Fruit fly (Drosophila melanogaster) whole organism, embryonic: ENCODE data around the gene CG9961.

Experiments used
- B-H2 ChIP-seq: fragments of 200-800 bp; sonication (Bioruptor generic); optimal IDR thresholded peaks from 2 replicates; lab custom pipeline; 2018; ENCODE audit warnings: missing biosample characterization, mild to moderate bottlenecking, missing genetic modification characterization
- CG10209 ChIP-seq: fragments of 200-800 bp; sonication (Bioruptor generic); optimal IDR thresholded peaks from 3 replicates; lab custom pipeline; 2017; ENCODE audit warnings: missing biosample characterization, mild to moderate bottlenecking, missing genetic modification characterization, missing genetic modification reagents
- CG10565 ChIP-seq: fragments of 200-800 bp; sonication (Bioruptor generic); optimal IDR thresholded peaks from 3 replicates; lab custom pipeline; 2016; ENCODE audit warnings: missing biosample characterization, mild to moderate bottlenecking, missing genetic modification characterization
- CG12769 ChIP-seq: fragments of 200-800 bp; sonication (Bioruptor generic); optimal IDR thresholded peaks from 2 replicates; lab custom pipeline; 2019; ENCODE audit warnings: missing biosample characterization, mild to moderate bottlenecking, missing genetic modification characterization, moderate library complexity
- CG13424 ChIP-seq: fragments of 200-800 bp; sonication (Bioruptor generic); optimal IDR thresholded peaks from 2 replicates; lab custom pipeline; 2019; ENCODE audit warnings: missing biosample characterization, mild to moderate bottlenecking, missing genetic modification characterization, moderate library complexity
- CG15011 ChIP-seq: fragments of 200-800 bp; sonication (Bioruptor generic); optimal IDR thresholded peaks from 3 replicates; lab custom pipeline; 2018; ENCODE audit warnings: missing biosample characterization, mild to moderate bottlenecking, missing genetic modification characterization
- CG15269 ChIP-seq: fragments of 200-800 bp; sonication (Bioruptor generic); optimal IDR thresholded peaks from 2 replicates; lab custom pipeline; 2018; ENCODE audit warnings: missing biosample characterization, mild to moderate bottlenecking, missing genetic modification characterization, moderate library complexity
- CG15696 ChIP-seq: fragments of 200-800 bp; sonication (Bioruptor generic); optimal IDR thresholded peaks from 2 replicates; lab custom pipeline; 2019; ENCODE audit warnings: missing biosample characterization, mild to moderate bottlenecking, missing genetic modification characterization, moderate library complexity
- CG16779 ChIP-seq: fragments of 200-800 bp; sonication (Bioruptor generic); IDR thresholded peaks from 2 replicates; pipeline ENCODE4 v1.3.6; 2022; ENCODE audit warnings: missing biosample characterization, missing genetic modification characterization
- CG17359 ChIP-seq: fragments of 200-800 bp; sonication (Bioruptor generic); optimal IDR thresholded peaks from 3 replicates; lab custom pipeline; 2018; ENCODE audit warnings: missing biosample characterization, mild to moderate bottlenecking, missing genetic modification characterization, moderate library complexity
- CG18599 ChIP-seq: fragments of 200-800 bp; sonication (Bioruptor generic); optimal IDR thresholded peaks from 3 replicates; lab custom pipeline; 2017; ENCODE audit warnings: missing biosample characterization, missing genetic modification characterization, mild to moderate bottlenecking, moderate library complexity, missing genetic modification reagents
- CG2712 ChIP-seq: fragments of 200-800 bp; optimal IDR thresholded peaks from 3 replicates; lab custom pipeline; 2019; ENCODE audit warnings: missing biosample characterization, mild to moderate bottlenecking, missing genetic modification characterization, moderate library complexity
- CG30020 ChIP-seq: fragments of 200-800 bp; optimal IDR thresholded peaks from 2 replicates; lab custom pipeline; 2019; ENCODE audit warnings: missing biosample characterization, mild to moderate bottlenecking, missing genetic modification characterization, moderate library complexity
- CG31224 ChIP-seq: fragments of 200-800 bp; sonication (Bioruptor generic); IDR thresholded peaks from 2 replicates; pipeline ENCODE4 v1.3.6; 2022; ENCODE audit warnings: missing biosample characterization, missing genetic modification characterization
- CG31441 ChIP-seq: fragments of 200-800 bp; sonication (Bioruptor generic); IDR thresholded peaks from 2 replicates; pipeline ENCODE4 v1.3.6; 2022; ENCODE audit warnings: missing biosample characterization, missing genetic modification characterization
- CG3407 ChIP-seq: fragments of 200-800 bp; sonication (Bioruptor generic); optimal IDR thresholded peaks from 2 replicates; lab custom pipeline; 2018; ENCODE audit warnings: missing biosample characterization, mild to moderate bottlenecking, missing genetic modification characterization
- CG6175 ChIP-seq: fragments of 200-800 bp; sonication (Bioruptor generic); IDR thresholded peaks from 3 replicates; pipeline ENCODE4 v1.3.6; 2022; ENCODE audit warnings: missing biosample characterization, missing genetic modification characterization
- CG6765 ChIP-seq: fragments of 200-800 bp; sonication (Bioruptor generic); optimal IDR thresholded peaks from 3 replicates; lab custom pipeline; 2017; ENCODE audit warnings: missing biosample characterization, mild to moderate bottlenecking, missing genetic modification characterization
- CG8281 ChIP-seq: fragments of 200-800 bp; sonication (Bioruptor generic); optimal IDR thresholded peaks from 2 replicates; lab custom pipeline; 2018; ENCODE audit warnings: missing biosample characterization, mild to moderate bottlenecking, missing genetic modification characterization, moderate library complexity
- CG8290 ChIP-seq, 3 experiments: fragments of 200-800 bp; sonication (Bioruptor generic); optimal IDR thresholded peaks; 2 replicates each; lab custom pipeline; 2016 to 2019; ENCODE audit warnings: missing biosample characterization in 3 of 3, missing genetic modification characterization in 3 of 3, mild to moderate bottlenecking in 2 of 3, moderate library complexity in 1 of 3
- Dfd ChIP-seq, 2 experiments: fragments of >200 bp; optimal IDR thresholded peaks; 2 replicates each; lab custom pipeline; 2017; ENCODE audit warnings: missing biosample characterization in 2 of 2, missing genetic modification characterization in 2 of 2
- Dip3 ChIP-seq: fragments of 200-800 bp; sonication (Bioruptor generic); optimal IDR thresholded peaks from 3 replicates; lab custom pipeline; 2016; ENCODE audit warnings: missing biosample characterization, missing genetic modification characterization
- Fer3 ChIP-seq: fragments of 200-800 bp; sonication (Bioruptor generic); optimal IDR thresholded peaks from 2 replicates; lab custom pipeline; 2018; ENCODE audit warnings: missing biosample characterization, mild to moderate bottlenecking, missing genetic modification characterization, moderate library complexity
- Hand ChIP-seq: fragments of 200-800 bp; sonication (Bioruptor generic); optimal IDR thresholded peaks from 2 replicates; lab custom pipeline; 2017; ENCODE audit warnings: mild to moderate bottlenecking, missing biosample characterization, missing genetic modification reagents, missing genetic modification characterization
- HmgZ ChIP-seq: fragments of 200-800 bp; sonication (Bioruptor generic); optimal IDR thresholded peaks from 2 replicates; lab custom pipeline; 2018; ENCODE audit warnings: missing biosample characterization, mild to moderate bottlenecking, missing genetic modification characterization
- Hmx ChIP-seq: fragments of 200-800 bp; sonication (Bioruptor generic); optimal IDR thresholded peaks from 2 replicates; lab custom pipeline; 2016; ENCODE audit warnings: missing biosample characterization, missing genetic modification characterization
- MESR4 ChIP-seq: fragments of 200-800 bp; sonication (Bioruptor generic); optimal IDR thresholded peaks from 2 replicates; lab custom pipeline; 2018; ENCODE audit warnings: missing biosample characterization, mild to moderate bottlenecking, missing genetic modification characterization, moderate library complexity
- Med ChIP-seq: fragments of 200-800 bp; sonication (Bioruptor generic); peaks from one replicate; lab custom pipeline; 2016; ENCODE audit warnings: missing biosample characterization, missing genetic modification characterization, mild to moderate bottlenecking, inconsistent platforms, moderate library complexity
- NC2α ChIP-seq: fragments of 200-800 bp; sonication (Bioruptor generic); optimal IDR thresholded peaks from 2 replicates; lab custom pipeline; 2016; ENCODE audit warnings: missing biosample characterization, missing genetic modification characterization
- Nf-YA ChIP-seq: fragments of 200-800 bp; sonication (Bioruptor generic); IDR thresholded peaks from 2 replicates; pipeline ENCODE4 v1.3.6; 2022; ENCODE audit warnings: missing biosample characterization, missing genetic modification characterization
- Trl ChIP-seq, 3 experiments: fragments of >200 bp in 2 of 3; fragments of 200-800 bp in 1 of 3; sonication (Bioruptor generic) in 1 of 3; optimal IDR thresholded peaks; 2 replicates in 1 of 3; 3 replicates in 2 of 3; lab custom pipeline; 2016 to 2017; ENCODE audit warnings: missing biosample characterization in 1 of 3, missing genetic modification characterization in 1 of 3
- Xbp1 ChIP-seq: fragments of 200-800 bp; sonication (Bioruptor generic); optimal IDR thresholded peaks from 3 replicates; lab custom pipeline; 2016; ENCODE audit warnings: missing biosample characterization, mild to moderate bottlenecking, missing genetic modification characterization
- al ChIP-seq: fragments of 200-800 bp; sonication (Bioruptor generic); IDR thresholded peaks from 2 replicates; pipeline ENCODE4 v1.3.6; 2022; ENCODE audit warnings: missing biosample characterization, missing genetic modification characterization
- bcd ChIP-seq: fragments of 200-800 bp; sonication (Bioruptor generic); optimal IDR thresholded peaks from 2 replicates; lab custom pipeline; 2017; ENCODE audit warnings: missing biosample characterization, mild to moderate bottlenecking, missing genetic modification characterization
- caup ChIP-seq: fragments of 200-800 bp; sonication (Bioruptor generic); optimal IDR thresholded peaks from 3 replicates; lab custom pipeline; 2017; ENCODE audit warnings: missing biosample characterization, mild to moderate bottlenecking, missing genetic modification characterization, moderate library complexity; ENCODE audit not compliant: severe bottlenecking
- dmrt99B ChIP-seq: fragments of 200-800 bp; sonication (Bioruptor generic); optimal IDR thresholded peaks from 2 replicates; lab custom pipeline; 2018; ENCODE audit warnings: missing biosample characterization, mild to moderate bottlenecking, missing genetic modification characterization, moderate library complexity
- dpn ChIP-seq, 2 experiments: fragments of 200-800 bp; sonication (Bioruptor generic); optimal IDR thresholded peaks; 3 replicates each; lab custom pipeline; 2016; ENCODE audit warnings: missing biosample characterization in 2 of 2, missing genetic modification characterization in 2 of 2
- ftz-f1 ChIP-seq: fragments of 200-800 bp; sonication (Bioruptor generic); optimal IDR thresholded peaks from 2 replicates; lab custom pipeline; 2016; ENCODE audit warnings: missing biosample characterization, missing genetic modification characterization
- ken ChIP-seq: fragments of 200-800 bp; sonication (Bioruptor generic); IDR thresholded peaks from 3 replicates; pipeline ENCODE4 v1.3.6; 2022; ENCODE audit warnings: missing biosample characterization, missing genetic modification characterization
- pb ChIP-seq: fragments of 200-800 bp; sonication (Bioruptor generic); optimal IDR thresholded peaks from 3 replicates; lab custom pipeline; 2016; ENCODE audit warnings: missing biosample characterization, missing genetic modification characterization
- prd ChIP-seq, 3 experiments: fragments of >200 bp in 2 of 3; fragments of 200-800 bp in 1 of 3; sonication (Bioruptor generic) in 1 of 3; optimal IDR thresholded peaks in 2 of 3; IDR thresholded peaks in 1 of 3; 2 replicates in 2 of 3; 3 replicates in 1 of 3; pipeline versions ENCODE4 v1.3.6 to Lab custom; 2017 to 2022; ENCODE audit warnings: missing biosample characterization in 1 of 3, missing genetic modification characterization in 1 of 3
- run ChIP-seq: fragments of 200-800 bp; sonication (Bioruptor generic); optimal IDR thresholded peaks from 3 replicates; lab custom pipeline; 2018; ENCODE audit warnings: missing biosample characterization, mild to moderate bottlenecking, missing genetic modification characterization
- schlank ChIP-seq: fragments of 200-800 bp; sonication (Bioruptor generic); optimal IDR thresholded peaks from 2 replicates; lab custom pipeline; 2018; ENCODE audit warnings: missing biosample characterization, mild to moderate bottlenecking, missing genetic modification characterization
- sna ChIP-seq: fragments of 200-800 bp; sonication (Bioruptor generic); IDR thresholded peaks from 2 replicates; pipeline ENCODE4 v1.3.6; 2022; ENCODE audit warnings: missing biosample characterization, missing genetic modification characterization; ENCODE audit not compliant: partially characterized antibody
- sr ChIP-seq: fragments of 200-800 bp; sonication (Bioruptor generic); IDR thresholded peaks from 3 replicates; pipeline ENCODE4 v1.3.6; 2022; ENCODE audit warnings: missing biosample characterization, missing genetic modification characterization
- toy ChIP-seq: fragments of 200-800 bp; sonication (Bioruptor generic); IDR thresholded peaks from 2 replicates; pipeline ENCODE4 v1.3.6; 2022; ENCODE audit warnings: missing biosample characterization, missing genetic modification characterization
- trh ChIP-seq: fragments of 200-800 bp; sonication (Bioruptor generic); optimal IDR thresholded peaks from 2 replicates; lab custom pipeline; 2016; ENCODE audit warnings: missing biosample characterization, missing genetic modification characterization
- ttk ChIP-seq: fragments of 200-800 bp; sonication (Bioruptor generic); IDR thresholded peaks from 2 replicates; pipeline ENCODE4 v2.1.2; 2022; ENCODE audit warnings: missing biosample characterization, missing genetic modification characterization

Gene CG9961

DNA sequence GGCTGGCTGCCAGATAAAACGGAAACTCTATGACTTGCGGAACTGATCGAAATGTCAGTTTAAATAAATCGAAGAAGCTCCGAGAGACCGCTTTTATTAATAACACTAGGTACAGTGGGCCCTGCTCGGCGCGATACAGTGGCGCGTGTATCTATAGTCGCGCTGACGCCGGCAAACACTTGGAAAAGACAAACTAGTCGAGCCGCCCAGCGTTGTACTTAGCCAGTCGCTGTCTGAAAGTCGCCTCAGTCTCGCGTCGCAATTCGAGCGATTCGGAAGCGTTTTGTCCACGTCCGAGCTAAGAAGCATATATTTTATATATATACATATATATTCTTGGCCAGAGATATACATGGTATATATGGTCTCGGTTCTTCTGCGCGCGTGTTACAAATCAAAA is 14.9 kb downstream of the CG9961 start (continued):
- TF ChIP-seq CG12769 = peak; percentile 59
- peak; percentile 91 for TF ChIP-seq Med (GFP tag; lab: Kevin White, UChicago)
- no peak for TF ChIP-seq trh (GFP tag; lab: Kevin White, UChicago)
- TF ChIP-seq MESR4 (GFP tag; lab: Kevin White, UChicago) = no peak
- peak; percentile 31 for TF ChIP-seq CG13424 (tag; lab: Kevin White, UChicago)
- peak; percentile 50 for TF ChIP-seq bcd (GFP tag; lab: Kevin White, UChicago)
- peak; percentile 64; the same call in 1 of the 2 replicates for TF ChIP-seq CG16779 (GFP tag; lab: Robert Waterston, UW)
- TF ChIP-seq Dfd (GFP tag; optimal IDR thresholded peaks at IDR 0.05; lab: Kevin White, UChicago) = no peak
- TF ChIP-seq CG31441 = 0 out of 2 replicates have a peak, but pooled peaks have one; percentile 16
- TF ChIP-seq CG18599 (GFP tag; lab: Kevin White, UChicago) = peak; percentile 68
- TF ChIP-seq Hmx = no peak
- TF ChIP-seq CG6765 (GFP tag; lab: Kevin White, UChicago) = peak; percentile 49
- peak; percentile 58 for TF ChIP-seq ftz-f1 (GFP tag; lab: Kevin White, UChicago)
- peak; percentile 66 for TF ChIP-seq Fer3 (tag; lab: Kevin White, UChicago)
- TF ChIP-seq dmrt99B (tag; lab: Kevin White, UChicago) = peak; percentile 28
- TF ChIP-seq toy (GFP tag; lab: Robert Waterston, UW) = no peak
- TF ChIP-seq CG6175 (GFP tag; lab: Robert Waterston, UW) = peak; percentile 68; the same call in 1 of the 3 replicates
- 0 out of 3 replicates have a peak, but pooled peaks have one; percentile 26 for TF ChIP-seq sr (GFP tag; lab: Robert Waterston, UW)
- peak; percentile 7 for TF ChIP-seq CG2712
- no peak for TF ChIP-seq Trl (optimal IDR thresholded peaks at IDR 0.05; lab: Kevin White, UChicago)
- TF ChIP-seq Trl (GFP tag; optimal IDR thresholded peaks at IDR 0.05; lab: Kevin White, UChicago) = peak; percentile 6
- peak; percentile 38; the same call in 1 of the 2 replicates for TF ChIP-seq ttk
- peak; percentile 60 for TF ChIP-seq al
- no peak for TF ChIP-seq run (tag; lab: Kevin White, UChicago)
- TF ChIP-seq HmgZ = peak; percentile 23
- no peak for TF ChIP-seq CG3407
- peak; percentile 15 for TF ChIP-seq schlank (tag; lab: Kevin White, UChicago)
- TF ChIP-seq CG15011 (GFP tag; lab: Kevin White, UChicago) = no peak
- TF ChIP-seq Nf-YA (GFP tag; lab: Robert Waterston, UW) = no peak
- no peak for TF ChIP-seq CG15696 (tag; lab: Kevin White, UChicago)
- TF ChIP-seq NC2α (GFP tag; lab: Kevin White, UChicago) = no peak
- TF ChIP-seq dpn (GFP tag; optimal IDR thresholded peaks at IDR 0.05; lab: Kevin White, UChicago) = peak; percentile 1 to 61
- no peak for TF ChIP-seq CG8281 (tag; lab: Kevin White, UChicago)
- no peak for TF ChIP-seq CG8290 (GFP tag; optimal IDR thresholded peaks at IDR 0.05; lab: Kevin White, UChicago)
- TF ChIP-seq CG8290 (tag; optimal IDR thresholded peaks at IDR 0.05; lab: Kevin White, UChicago) = peak in 1 of 2 experiments; percentile 89
- TF ChIP-seq CG17359 (tag; lab: Kevin White, UChicago) = peak; percentile 43
- peak; percentile 28 for TF ChIP-seq CG10209 (GFP tag; lab: Kevin White, UChicago)
- no peak for TF ChIP-seq Hand (GFP tag; lab: Kevin White, UChicago)
- peak; percentile 51 for TF ChIP-seq caup (GFP tag; lab: Kevin White, UChicago)
- peak; percentile 46 for TF ChIP-seq Xbp1
- peak; percentile 55 for TF ChIP-seq CG31224 (GFP tag; lab: Robert Waterston, UW)
- no peak for TF ChIP-seq prd (optimal IDR thresholded peaks at IDR 0.05; lab: Kevin White, UChicago)
- peak; percentile 60 for TF ChIP-seq prd (GFP tag; IDR thresholded peaks at IDR 0.05; lab: Robert Waterston, UW)
- TF ChIP-seq CG10565 (GFP tag; lab: Kevin White, UChicago) = no peak
- no peak for TF ChIP-seq CG30020 (tag; lab: Kevin White, UChicago)
- peak; percentile 60 for TF ChIP-seq CG15269 (tag; lab: Kevin White, UChicago)
- peak; percentile 35; the same call in 1 of the 3 replicates for TF ChIP-seq ken (GFP tag; lab: Robert Waterston, UW)
- TF ChIP-seq B-H2 (GFP tag; lab: Kevin White, UChicago) = peak; percentile 45
- TF ChIP-seq Dip3 (GFP tag; lab: Kevin White, UChicago) = peak; percentile 37
- TF ChIP-seq pb (GFP tag; lab: Kevin White, UChicago) = no peak
- no peak for TF ChIP-seq sna (GFP tag; lab: Robert Waterston, UW)
